Fruit fly (Drosophila melanogaster): Measurements from ENCODE around the gene Pglym78.
A peak's percentile ranks its signal among the peaks of the same experiment; 100 is the strongest.

Pglym78 gene

DNA sequence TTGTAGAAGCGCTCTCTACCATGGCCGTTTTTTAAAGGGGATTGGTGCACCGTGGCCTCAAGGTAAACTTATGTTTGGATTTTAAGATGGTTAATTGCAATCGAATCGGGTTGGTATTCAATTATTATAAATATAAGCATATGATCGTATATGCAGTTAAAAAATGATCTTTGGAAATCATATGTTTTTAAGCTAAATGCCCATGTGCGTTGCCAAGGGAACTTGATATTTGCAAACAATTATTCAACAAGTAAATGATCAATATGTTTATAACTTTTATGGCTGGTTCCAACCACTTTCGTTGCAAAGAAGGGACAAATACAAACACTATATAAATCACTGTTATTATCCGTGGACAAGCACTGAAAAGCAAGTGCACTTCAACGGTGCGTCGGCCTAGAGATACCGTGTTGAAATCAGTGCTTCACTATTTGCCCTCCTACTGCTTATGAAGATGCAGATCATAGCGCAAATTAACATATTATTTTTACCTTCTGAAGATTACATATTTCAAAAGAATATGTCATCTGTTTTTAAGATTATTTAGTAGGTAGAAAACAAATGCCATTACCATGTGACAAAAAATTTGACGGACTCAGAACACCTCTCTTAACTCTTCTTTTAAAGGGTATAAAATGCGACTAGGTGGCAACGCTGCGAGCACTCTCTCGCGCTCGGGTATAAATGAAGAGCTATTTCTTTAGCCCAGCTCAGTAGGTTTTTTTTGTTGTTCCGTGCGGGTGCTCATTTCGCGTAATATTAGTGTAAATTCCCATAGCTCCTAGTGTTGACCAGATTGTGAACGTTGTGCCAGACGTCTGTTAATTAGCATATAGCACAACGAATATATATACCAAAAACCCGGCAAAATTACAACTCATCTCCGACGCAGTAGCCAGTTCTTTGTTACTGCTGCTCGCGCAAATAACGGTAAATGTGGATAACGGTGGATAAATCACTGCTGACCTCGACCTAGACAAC, 9.7 kb downstream of the Pglym78 start, which contains the start of gene rdog (continued):
- TF ChIP-seq Nf-YB (GFP tag; optimal IDR thresholded peaks at IDR 0.05) (peak; percentile 55), chif (GFP tag; optimal IDR thresholded peaks at IDR 0.05) (peak; percentile 84 to 90), CG6791 (GFP tag; IDR thresholded peaks at IDR 0.05; ENCODE audit: partially characterized antibody) (peak; percentile 46; the same call in 1 of the 3 replicates), Camta (GFP tag; optimal IDR thresholded peaks at IDR 0.05) (peak; percentile 87), ind (GFP tag; optimal IDR thresholded peaks at IDR 0.05) (peak; percentile 80), dati (GFP tag; IDR thresholded peaks at IDR 0.05) (no peak), ase (GFP tag; IDR thresholded peaks at IDR 0.05) (no peak), chn (GFP tag; optimal IDR thresholded peaks at IDR 0.05) (peak; percentile 88), Fer1 (GFP tag; optimal IDR thresholded peaks at IDR 0.05) (peak; percentile 79), bigmax (GFP tag; optimal IDR thresholded peaks at IDR 0.05) (no peak), Hr78 (GFP tag; optimal IDR thresholded peaks at IDR 0.05) (no peak), Usf (GFP tag; optimal IDR thresholded peaks at IDR 0.05) (peak; percentile 56), CG2889 (GFP tag; IDR thresholded peaks at IDR 0.05) (no peak), luna (GFP tag; optimal IDR thresholded peaks at IDR 0.05) (peak; percentile 47), Atf-2 (GFP tag; optimal IDR thresholded peaks at IDR 0.05) (peak; percentile 85)

DNA sequence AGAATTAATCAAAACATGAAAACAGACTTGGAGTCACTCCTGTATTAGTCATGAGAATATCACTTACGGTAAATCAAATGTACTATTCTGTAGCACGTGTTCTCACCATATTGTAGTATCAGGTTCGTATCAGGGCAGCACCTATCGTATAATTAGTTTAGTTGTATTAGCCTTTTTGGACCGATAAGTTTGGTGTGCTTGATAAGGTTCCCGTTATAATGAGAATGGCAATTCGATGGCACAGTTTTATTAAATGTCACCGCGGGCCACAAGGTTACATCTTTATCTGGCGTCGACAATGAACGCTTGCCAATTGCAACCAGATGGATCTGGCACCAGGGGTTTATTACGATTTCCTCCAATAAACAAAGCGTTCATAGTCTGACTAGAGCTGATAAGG, 10.7 kb downstream of the Pglym78 start:
- TF ChIP-seq cwo (GFP tag; optimal IDR thresholded peaks at IDR 0.05) (peak; percentile 95), exex (tag; optimal IDR thresholded peaks at IDR 0.05) (peak; percentile 92), sd (tag; optimal IDR thresholded peaks at IDR 0.05) (peak; percentile 33), H2.0 (GFP tag; IDR thresholded peaks at IDR 0.05) (no peak), Nf-YC (tag; optimal IDR thresholded peaks at IDR 0.05) (no peak), GATAe (GFP tag; conservative IDR thresholded peaks at IDR 0.05) (peak; percentile 35; the same call in 1 of the 2 replicates), mirr (GFP tag; optimal IDR thresholded peaks at IDR 0.05) (peak; percentile 92), CG34376 (GFP tag; optimal IDR thresholded peaks at IDR 0.05) (peak; percentile 81), lab (GFP tag; optimal IDR thresholded peaks at IDR 0.05) (no peak), sug (tag; optimal IDR thresholded peaks at IDR 0.05) (peak; percentile 83), grn (GFP tag; optimal IDR thresholded peaks at IDR 0.05) (peak; percentile 56), chinmo (GFP tag; IDR thresholded peaks at IDR 0.05; ENCODE audit: partially characterized antibody) (0 out of 4 replicates have a peak, but pooled peaks have one; percentile 8), CG12104 (GFP tag; optimal IDR thresholded peaks at IDR 0.05) (no peak)

DNA sequence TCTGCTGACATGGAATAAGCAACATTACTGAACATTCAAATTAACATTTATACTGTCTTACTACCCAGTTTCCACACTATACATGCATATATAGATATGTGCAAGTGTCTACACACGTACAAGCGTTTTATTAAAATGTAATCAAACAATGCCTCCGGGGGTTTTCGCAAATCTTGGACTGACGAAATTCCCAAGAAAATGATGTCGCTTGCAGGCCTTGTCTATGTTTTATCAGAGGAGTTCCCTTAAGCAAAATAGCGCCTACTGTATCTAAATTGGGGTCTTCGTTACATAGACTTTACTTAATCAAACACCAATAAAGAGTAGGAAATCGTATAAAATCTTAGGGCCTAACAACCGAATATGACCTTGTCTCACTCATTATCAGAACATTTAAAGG, 11.6 kb downstream of the Pglym78 start:
- TF ChIP-seq CG6254 (GFP tag; optimal IDR thresholded peaks at IDR 0.05) (no peak), sens (GFP tag) (peak; percentile 7), vvl (GFP tag; IDR thresholded peaks at IDR 0.05) (0 out of 2 replicates have a peak, but pooled peaks have one; percentile 23)

- TF ChIP-seq tx (GFP tag; optimal IDR thresholded peaks at IDR 0.05) (no peak), croc (GFP tag; conservative IDR thresholded peaks at IDR 0.05) (no peak), Dfd (GFP tag; optimal IDR thresholded peaks at IDR 0.05) (no peak), ci (GFP tag; IDR thresholded peaks at IDR 0.05) (no peak), tap (tag; optimal IDR thresholded peaks at IDR 0.05) (no peak), kay (GFP tag; optimal IDR thresholded peaks at IDR 0.05) (no peak), grn (GFP tag; optimal IDR thresholded peaks at IDR 0.05) (peak; percentile 60), CG10431 (GFP tag; optimal IDR thresholded peaks at IDR 0.05) (no peak), gce (GFP tag; IDR thresholded peaks at IDR 0.05) (no peak), dati (GFP tag; IDR thresholded peaks at IDR 0.05) (no peak), dmrt99B (tag; optimal IDR thresholded peaks at IDR 0.05) (no peak), CG2875 (GFP tag; optimal IDR thresholded peaks at IDR 0.05) (no peak), CG11723 (GFP tag; optimal IDR thresholded peaks at IDR 0.05) (no peak), Dref (GFP tag; IDR thresholded peaks at IDR 0.05) (no peak), CG11696 (GFP tag; IDR thresholded peaks at IDR 0.05) (peak; percentile 56)
Observed at dm6 chr3R:29164930-29165693, 17.1 kb downstream of the Pglym78 start, which contains the start of gene CG11898. TSS of gene CG11898 (plus strand) at chr3R:29165643.

All from whole organism, embryonic.